Fruit fly (Drosophila melanogaster) whole organism, embryonic: ENCODE measurements around the gene CG11839.

Experiments used
- Atf6 ChIP-seq: fragments of 200-800 bp; sonication (Bioruptor generic); IDR thresholded peaks from 2 replicates; pipeline ENCODE4 v1.3.6; 2022; ENCODE audit warnings: missing biosample characterization, missing genetic modification characterization
- CG10267 ChIP-seq: fragments of 200-800 bp; sonication (Bioruptor generic); optimal IDR thresholded peaks from 2 replicates; lab custom pipeline; 2018; ENCODE audit warnings: missing biosample characterization, mild to moderate bottlenecking, missing genetic modification characterization, moderate library complexity
- CG11093 ChIP-seq: fragments of 200-800 bp; sonication (Bioruptor generic); IDR thresholded peaks from 3 replicates; pipeline ENCODE4 v1.3.6; 2022; ENCODE audit warnings: missing biosample characterization, missing genetic modification characterization
- CG12219 ChIP-seq: fragments of 200-800 bp; sonication (Bioruptor generic); optimal IDR thresholded peaks from 3 replicates; lab custom pipeline; 2018; ENCODE audit warnings: missing biosample characterization, mild to moderate bottlenecking, missing genetic modification characterization
- CG16863 ChIP-seq: fragments of 200-800 bp; sonication (Bioruptor generic); optimal IDR thresholded peaks from 3 replicates; lab custom pipeline; 2016; ENCODE audit warnings: missing biosample characterization, missing genetic modification characterization
- CG17829 ChIP-seq: fragments of 200-800 bp; optimal IDR thresholded peaks from 2 replicates; lab custom pipeline; 2019; ENCODE audit warnings: missing biosample characterization, mild to moderate bottlenecking, missing genetic modification characterization, moderate library complexity
- CG31224 ChIP-seq: fragments of 200-800 bp; sonication (Bioruptor generic); IDR thresholded peaks from 2 replicates; pipeline ENCODE4 v1.3.6; 2022; ENCODE audit warnings: missing biosample characterization, missing genetic modification characterization
- CG33557 ChIP-seq: fragments of 200-800 bp; sonication (Bioruptor generic); optimal IDR thresholded peaks from 2 replicates; lab custom pipeline; 2019; ENCODE audit warnings: missing biosample characterization, mild to moderate bottlenecking, missing genetic modification characterization, moderate library complexity
- CG3847 ChIP-seq: fragments of 200-800 bp; sonication (Bioruptor generic); IDR thresholded peaks from 2 replicates; pipeline ENCODE4 v1.3.6; 2022; ENCODE audit warnings: missing biosample characterization, missing genetic modification characterization
- CG42726 ChIP-seq: fragments of 200-800 bp; sonication (Bioruptor generic); IDR thresholded peaks from 2 replicates; pipeline ENCODE4 v1.3.6; 2022; ENCODE audit warnings: missing biosample characterization, missing genetic modification characterization; ENCODE audit not compliant: partially characterized antibody
- CG4424 ChIP-seq: fragments of 200-800 bp; sonication (Bioruptor generic); optimal IDR thresholded peaks from 3 replicates; lab custom pipeline; 2016; ENCODE audit warnings: missing biosample characterization, missing genetic modification characterization
- CG4707 ChIP-seq: fragments of 200-800 bp; sonication (Bioruptor generic); optimal IDR thresholded peaks from 2 replicates; lab custom pipeline; 2018; ENCODE audit warnings: missing biosample characterization, mild to moderate bottlenecking, missing genetic modification characterization, moderate library complexity
- CG5180 ChIP-seq: fragments of 200-800 bp; sonication (Bioruptor generic); optimal IDR thresholded peaks from 3 replicates; lab custom pipeline; 2017; ENCODE audit warnings: missing biosample characterization, missing genetic modification characterization, mild to moderate bottlenecking, moderate library complexity, missing genetic modification reagents
- CG6791 ChIP-seq: fragments of 200-800 bp; sonication (Bioruptor generic); IDR thresholded peaks from 3 replicates; pipeline ENCODE4 v1.3.6; 2022; ENCODE audit warnings: missing biosample characterization, missing genetic modification characterization; ENCODE audit not compliant: partially characterized antibody
- CG7372 ChIP-seq: fragments of 200-800 bp; sonication (Bioruptor generic); IDR thresholded peaks from 2 replicates; pipeline ENCODE4 v1.3.6; 2022; ENCODE audit warnings: missing biosample characterization, missing genetic modification characterization
- CG9609 ChIP-seq: fragments of 200-800 bp; sonication (Bioruptor generic); optimal IDR thresholded peaks from 3 replicates; lab custom pipeline; 2016; ENCODE audit warnings: missing biosample characterization, missing genetic modification characterization
- CG9932 ChIP-seq: fragments of 200-800 bp; sonication (Bioruptor generic); IDR thresholded peaks from 2 replicates; pipeline ENCODE4 v1.3.6; 2022; ENCODE audit warnings: missing biosample characterization, missing genetic modification characterization
- CkIIα-i1 ChIP-seq: fragments of 200-800 bp; sonication (Bioruptor generic); IDR thresholded peaks from 2 replicates; pipeline ENCODE4 v1.3.6; 2022; ENCODE audit warnings: missing biosample characterization, missing genetic modification characterization
- D19B ChIP-seq: fragments of 200-800 bp; sonication (Bioruptor generic); optimal IDR thresholded peaks from 2 replicates; lab custom pipeline; 2017; ENCODE audit warnings: missing biosample characterization, mild to moderate bottlenecking, missing genetic modification characterization
- Dref ChIP-seq: fragments of 200-800 bp; sonication (Bioruptor generic); IDR thresholded peaks from 2 replicates; pipeline ENCODE4 v1.3.6; 2022; ENCODE audit warnings: missing biosample characterization, missing genetic modification characterization
- MBD-R2 ChIP-seq: fragments of 200-800 bp; sonication (Bioruptor generic); IDR thresholded peaks from 2 replicates; pipeline ENCODE4 v1.3.6; 2022; ENCODE audit warnings: missing biosample characterization, missing genetic modification characterization
- Spps ChIP-seq: fragments of 200-800 bp; sonication (Bioruptor generic); optimal IDR thresholded peaks from 2 replicates; lab custom pipeline; 2018; ENCODE audit warnings: missing biosample characterization, mild to moderate bottlenecking, missing genetic modification characterization
- Sry-δ ChIP-seq: fragments of 200-800 bp; sonication (Bioruptor generic); optimal IDR thresholded peaks from 2 replicates; lab custom pipeline; 2016; ENCODE audit warnings: missing biosample characterization, missing genetic modification characterization
- Ssrp ChIP-seq: fragments of 200-800 bp; sonication (Bioruptor generic); optimal IDR thresholded peaks from 2 replicates; lab custom pipeline; 2018; ENCODE audit warnings: missing biosample characterization, mild to moderate bottlenecking, missing genetic modification characterization, moderate library complexity
- Trl ChIP-seq, 3 experiments: fragments of >200 bp in 2 of 3; fragments of 200-800 bp in 1 of 3; sonication (Bioruptor generic) in 1 of 3; optimal IDR thresholded peaks; 2 replicates in 1 of 3; 3 replicates in 2 of 3; lab custom pipeline; 2016 to 2017; ENCODE audit warnings: missing biosample characterization in 1 of 3, missing genetic modification characterization in 1 of 3
- ac ChIP-seq: fragments of 200-800 bp; sonication (Bioruptor generic); optimal IDR thresholded peaks from 3 replicates; lab custom pipeline; 2017; ENCODE audit warnings: missing biosample characterization, mild to moderate bottlenecking, missing genetic modification characterization
- btn ChIP-seq: fragments of 200-800 bp; sonication (Bioruptor generic); optimal IDR thresholded peaks from 2 replicates; lab custom pipeline; 2016; ENCODE audit warnings: missing biosample characterization, missing genetic modification characterization
- cad ChIP-seq: fragments of >200 bp; optimal IDR thresholded peaks from 2 replicates; lab custom pipeline; 2017; ENCODE audit warnings: missing biosample characterization, missing genetic modification characterization
- cas ChIP-seq: fragments of 200-800 bp; sonication (Bioruptor generic); IDR thresholded peaks from 2 replicates; pipeline ENCODE4 v1.3.6; 2022; ENCODE audit warnings: missing biosample characterization, missing genetic modification characterization
- chinmo ChIP-seq: fragments of 200-800 bp; sonication (Bioruptor generic); IDR thresholded peaks from 4 replicates; pipeline ENCODE4 v1.3.6; 2022; ENCODE audit warnings: missing biosample characterization, missing genetic modification characterization; ENCODE audit not compliant: partially characterized antibody
- danr ChIP-seq: fragments of 200-800 bp; sonication (Bioruptor generic); IDR thresholded peaks from 2 replicates; pipeline ENCODE4 v1.3.6; 2022; ENCODE audit warnings: missing biosample characterization, missing genetic modification characterization
- dpn ChIP-seq, 2 experiments: fragments of 200-800 bp; sonication (Bioruptor generic); optimal IDR thresholded peaks; 3 replicates each; lab custom pipeline; 2016; ENCODE audit warnings: missing biosample characterization in 2 of 2, missing genetic modification characterization in 2 of 2
- esg ChIP-seq: fragments of 200-800 bp; sonication (Bioruptor generic); conservative IDR thresholded peaks from 2 replicates; pipeline ENCODE4 v1.3.6; 2022; ENCODE audit warnings: missing biosample characterization, missing genetic modification characterization
- fru ChIP-seq: fragments of >200 bp; optimal IDR thresholded peaks from 2 replicates; lab custom pipeline; 2017
- ftz-f1 ChIP-seq: fragments of 200-800 bp; sonication (Bioruptor generic); optimal IDR thresholded peaks from 2 replicates; lab custom pipeline; 2016; ENCODE audit warnings: missing biosample characterization, missing genetic modification characterization
- gsb-n ChIP-seq: fragments of 200-800 bp; sonication (Bioruptor generic); optimal IDR thresholded peaks from 3 replicates; lab custom pipeline; 2018; ENCODE audit warnings: missing biosample characterization, mild to moderate bottlenecking, missing genetic modification characterization
- ind ChIP-seq: fragments of 200-800 bp; sonication (Bioruptor generic); optimal IDR thresholded peaks from 3 replicates; lab custom pipeline; 2016; ENCODE audit warnings: missing biosample characterization, missing genetic modification characterization
- lola ChIP-seq, 3 experiments: fragments of >200 bp in 2 of 3; fragments of 200-800 bp in 1 of 3; sonication (Bioruptor generic) in 1 of 3; optimal IDR thresholded peaks; 2 replicates each; lab custom pipeline; 2017 to 2019; ENCODE audit warnings: missing biosample characterization in 3 of 3, missing genetic modification characterization in 3 of 3, mild to moderate bottlenecking in 1 of 3, moderate library complexity in 1 of 3
- org-1 ChIP-seq: fragments of 200-800 bp; sonication (Bioruptor generic); optimal IDR thresholded peaks from 2 replicates; lab custom pipeline; 2017; ENCODE audit warnings: missing biosample characterization, missing genetic modification characterization
- prd ChIP-seq, 3 experiments: fragments of >200 bp in 2 of 3; fragments of 200-800 bp in 1 of 3; sonication (Bioruptor generic) in 1 of 3; optimal IDR thresholded peaks in 2 of 3; IDR thresholded peaks in 1 of 3; 2 replicates in 2 of 3; 3 replicates in 1 of 3; pipeline versions ENCODE4 v1.3.6 to Lab custom; 2017 to 2022; ENCODE audit warnings: missing biosample characterization in 1 of 3, missing genetic modification characterization in 1 of 3
- ranshi ChIP-seq: fragments of 200-800 bp; sonication (Bioruptor generic); IDR thresholded peaks from 2 replicates; pipeline ENCODE4 v1.3.6; 2022; ENCODE audit warnings: missing biosample characterization, missing genetic modification characterization
- ro ChIP-seq: fragments of 200-800 bp; sonication (Bioruptor generic); IDR thresholded peaks from 2 replicates; pipeline ENCODE4 v1.3.6; 2022; ENCODE audit warnings: missing biosample characterization, missing genetic modification characterization
- run ChIP-seq: fragments of 200-800 bp; sonication (Bioruptor generic); optimal IDR thresholded peaks from 3 replicates; lab custom pipeline; 2018; ENCODE audit warnings: missing biosample characterization, mild to moderate bottlenecking, missing genetic modification characterization
- sd ChIP-seq: fragments of 200-800 bp; sonication (Bioruptor generic); optimal IDR thresholded peaks from 3 replicates; lab custom pipeline; 2018; ENCODE audit warnings: missing biosample characterization, mild to moderate bottlenecking, missing genetic modification characterization, moderate library complexity
- sens ChIP-seq: fragments of 200-800 bp; sonication (Bioruptor generic); peaks from one replicate; lab custom pipeline; 2016; ENCODE audit warnings: missing biosample characterization, missing genetic modification characterization
- sens-2 ChIP-seq: fragments of 200-800 bp; sonication (Bioruptor generic); IDR thresholded peaks from 2 replicates; pipeline ENCODE4 v1.3.6; 2022; ENCODE audit warnings: missing biosample characterization, missing genetic modification characterization
- slou ChIP-seq: fragments of 200-800 bp; sonication (Bioruptor generic); optimal IDR thresholded peaks from 3 replicates; lab custom pipeline; 2016; ENCODE audit warnings: missing biosample characterization, missing genetic modification characterization
- tll ChIP-seq, 2 experiments: fragments of 200-800 bp in 1 of 2; fragments of >200 bp in 1 of 2; sonication (Bioruptor generic) in 1 of 2; optimal IDR thresholded peaks; 2 replicates each; lab custom pipeline; 2017 to 2019; ENCODE audit warnings: missing biosample characterization in 2 of 2, missing genetic modification characterization in 2 of 2, mild to moderate bottlenecking in 1 of 2, moderate library complexity in 1 of 2
- twi ChIP-seq: fragments of 200-800 bp; optimal IDR thresholded peaks from 2 replicates; lab custom pipeline; 2019; ENCODE audit warnings: missing biosample characterization, mild to moderate bottlenecking, missing genetic modification characterization, moderate library complexity
- vfl ChIP-seq: fragments of 200-800 bp; sonication (Bioruptor generic); optimal IDR thresholded peaks from 2 replicates; lab custom pipeline; 2016; ENCODE audit warnings: missing biosample characterization, missing genetic modification characterization
- zen ChIP-seq: fragments of 200-800 bp; sonication (Bioruptor generic); optimal IDR thresholded peaks from 3 replicates; lab custom pipeline; 2018; ENCODE audit warnings: missing biosample characterization, mild to moderate bottlenecking, missing genetic modification characterization, moderate library complexity

CG11839 gene

dm6 chr3R:25077280-25077820 lies 7.6 kb downstream of the CG11839 start (continued):
- TF ChIP-seq esg (GFP tag; lab: Robert Waterston, UW) = no peak
- TF ChIP-seq lola (GFP tag; optimal IDR thresholded peaks at IDR 0.05; lab: Kevin White, UChicago) = no peak
- no peak for TF ChIP-seq ind
- no peak for TF ChIP-seq CG9609 (GFP tag; lab: Kevin White, UChicago)
- no peak for TF ChIP-seq Sry-δ (GFP tag; lab: Kevin White, UChicago)
- TF ChIP-seq ranshi = no peak
- no peak for TF ChIP-seq Trl (optimal IDR thresholded peaks at IDR 0.05; lab: Kevin White, UChicago)
- no peak for TF ChIP-seq Trl (GFP tag; optimal IDR thresholded peaks at IDR 0.05; lab: Kevin White, UChicago)
- no peak for TF ChIP-seq Spps (tag; lab: Kevin White, UChicago)
- no peak for TF ChIP-seq run (tag; lab: Kevin White, UChicago)
- TF ChIP-seq CG10267 (tag; lab: Kevin White, UChicago) = no peak
- TF ChIP-seq CG5180 (GFP tag; lab: Kevin White, UChicago) = no peak
- TF ChIP-seq CG12219 = no peak
- peak; percentile 75 for TF ChIP-seq cad (GFP tag; lab: Kevin White, UChicago)
- TF ChIP-seq chinmo (GFP tag; lab: Robert Waterston, UW) = no peak
- no peak for TF ChIP-seq danr (GFP tag; lab: Robert Waterston, UW)
- TF ChIP-seq CG7372 (GFP tag; lab: Robert Waterston, UW) = no peak
- TF ChIP-seq tll (GFP tag; optimal IDR thresholded peaks at IDR 0.05; lab: Kevin White, UChicago) = peak in 1 of 2 experiments; percentile 89
- peak; percentile 87 for TF ChIP-seq zen (tag; lab: Kevin White, UChicago)
- no peak for TF ChIP-seq CG17829 (tag; lab: Kevin White, UChicago)
- no peak for TF ChIP-seq sd
- TF ChIP-seq Dref (GFP tag; lab: Robert Waterston, UW) = no peak
- no peak for TF ChIP-seq sens-2 (GFP tag; lab: Robert Waterston, UW)
- no peak for TF ChIP-seq CkIIα-i1 (GFP tag; lab: Robert Waterston, UW)
- TF ChIP-seq ac (GFP tag; lab: Kevin White, UChicago) = peak; percentile 8
- TF ChIP-seq slou (GFP tag; lab: Kevin White, UChicago) = no peak
- no peak for TF ChIP-seq twi (tag; lab: Kevin White, UChicago)
- no peak for TF ChIP-seq fru
- no peak for TF ChIP-seq ftz-f1 (GFP tag; lab: Kevin White, UChicago)
- no peak for TF ChIP-seq CG9932 (GFP tag; lab: Robert Waterston, UW)
- TF ChIP-seq sens (GFP tag; lab: Kevin White, UChicago) = peak; percentile 8
- no peak for TF ChIP-seq MBD-R2 (GFP tag; lab: Robert Waterston, UW)
- no peak for TF ChIP-seq cas
- no peak for TF ChIP-seq vfl (GFP tag; lab: Kevin White, UChicago)
- no peak for TF ChIP-seq ro (GFP tag; lab: Robert Waterston, UW)
- TF ChIP-seq CG3847 (GFP tag; lab: Robert Waterston, UW) = no peak

- TF ChIP-seq org-1 (GFP tag; lab: Kevin White, UChicago) = no peak
- no peak for TF ChIP-seq CG42726 (GFP tag; lab: Robert Waterston, UW)
- TF ChIP-seq CG33557 (GFP tag; lab: Kevin White, UChicago) = no peak
- no peak for TF ChIP-seq Ssrp (tag; lab: Kevin White, UChicago)
- peak; percentile 44 for TF ChIP-seq sens (GFP tag; lab: Kevin White, UChicago)
- TF ChIP-seq cad (GFP tag; lab: Kevin White, UChicago) = peak; percentile 43
- TF ChIP-seq CG4424 (GFP tag; lab: Kevin White, UChicago) = no peak
- TF ChIP-seq CG16863 (GFP tag; lab: Kevin White, UChicago) = no peak
- TF ChIP-seq CG31224 (GFP tag; lab: Robert Waterston, UW) = no peak
- no peak for TF ChIP-seq CG4707 (GFP tag; lab: Kevin White, UChicago)
- no peak for TF ChIP-seq CG6791 (GFP tag; lab: Robert Waterston, UW)
- no peak for TF ChIP-seq prd (optimal IDR thresholded peaks at IDR 0.05; lab: Kevin White, UChicago)
- no peak; the same call in 2 of the 3 replicates for TF ChIP-seq prd (GFP tag; IDR thresholded peaks at IDR 0.05; lab: Robert Waterston, UW)
- TF ChIP-seq CG11093 = no peak
- TF ChIP-seq gsb-n (tag; lab: Kevin White, UChicago) = peak; percentile 94
- TF ChIP-seq dpn (GFP tag; optimal IDR thresholded peaks at IDR 0.05; lab: Kevin White, UChicago) = no peak
- TF ChIP-seq btn (GFP tag; lab: Kevin White, UChicago) = no peak
- peak; percentile 3 for TF ChIP-seq D19B (GFP tag; lab: Kevin White, UChicago)
- no peak for TF ChIP-seq Atf6 (GFP tag; lab: Robert Waterston, UW)
These were observed 8.9 kb downstream of the CG11839 start for dm6 chr3R:25078665-25079064.
